Worm (Caenorhabditis elegans) whole organism, L2 larva: Measurements from ENCODE around the gene F57C2.4.

Experiments used
- ZK546.5 ChIP-seq: sonication (generic microtip); optimal IDR thresholded peaks from 2 replicates; lab custom pipeline; 2017; ENCODE audit warnings: missing biosample characterization, missing genetic modification characterization
- aly-2 ChIP-seq: fragments of 150-350 bp; optimal IDR thresholded peaks from 2 replicates; lab custom pipeline; 2014; ENCODE audit warnings: missing biosample characterization, missing genetic modification characterization
- elt-1 ChIP-seq: fragments of 150-350 bp; optimal IDR thresholded peaks from 2 replicates; lab custom pipeline; 2014; ENCODE audit warnings: missing biosample characterization, missing genetic modification characterization
- elt-3 ChIP-seq: sonication (generic microtip); optimal IDR thresholded peaks from 2 replicates; lab custom pipeline; 2017; ENCODE audit warnings: missing biosample characterization, missing genetic modification characterization
- lsy-2 ChIP-seq, 2 experiments: fragments of 150-350 bp in 1 of 2; sonication (generic microtip) in 1 of 2; optimal IDR thresholded peaks; 2 replicates each; lab custom pipeline; 2014 to 2017; ENCODE audit warnings: missing biosample characterization in 2 of 2, missing genetic modification characterization in 2 of 2
- mab-5 ChIP-seq: fragments of 150-350 bp; optimal IDR thresholded peaks from 2 replicates; lab custom pipeline; 2014; ENCODE audit warnings: missing biosample characterization, missing genetic modification characterization
- mdl-1 ChIP-seq, 2 experiments: fragments of 150-350 bp in 1 of 2; sonication (generic microtip) in 1 of 2; optimal IDR thresholded peaks; 2 replicates each; lab custom pipeline; 2017; ENCODE audit warnings: missing biosample characterization in 2 of 2, missing genetic modification characterization in 2 of 2
- nhr-25 ChIP-seq: fragments of 150-350 bp; sonication (generic microtip); optimal IDR thresholded peaks from 3 replicates; lab custom pipeline; 2014; ENCODE audit warnings: missing biosample characterization, missing genetic modification characterization
- nhr-77 ChIP-seq: fragments of 150-350 bp; optimal IDR thresholded peaks from 2 replicates; lab custom pipeline; 2014; ENCODE audit warnings: missing biosample characterization, missing genetic modification characterization
- skn-1 ChIP-seq: sonication (generic microtip); optimal IDR thresholded peaks from 2 replicates; lab custom pipeline; 2017; ENCODE audit warnings: missing biosample characterization, missing genetic modification characterization
- snpc-4 ChIP-seq: fragments of 150-350 bp; optimal IDR thresholded peaks from 2 replicates; lab custom pipeline; 2014; ENCODE audit warnings: missing biosample characterization, missing genetic modification characterization
- unc-62 ChIP-seq: fragments of 150-350 bp; optimal IDR thresholded peaks from 2 replicates; lab custom pipeline; 2014; ENCODE audit warnings: missing biosample characterization, missing genetic modification reagents, missing genetic modification characterization
- zag-1 ChIP-seq: fragments of 150-350 bp; optimal IDR thresholded peaks from 2 replicates; lab custom pipeline; 2014; ENCODE audit warnings: missing biosample characterization, missing genetic modification characterization
- ztf-4 ChIP-seq: fragments of 150-350 bp; optimal IDR thresholded peaks from 2 replicates; lab custom pipeline; 2014; ENCODE audit warnings: missing biosample characterization, missing genetic modification characterization

ce11 chrII:14501447-14501846 lies 23.7 kb upstream of the F57C2.4 start, which contains the start of gene K10H10.5:
- TF ChIP-seq skn-1 (no peak), elt-3 (tag; lab: Kevin White, UChicago) (no peak), aly-2 (tag; lab: Kevin White, UChicago) (no peak), ZK546.5 (tag; lab: Kevin White, UChicago) (no peak), lsy-2 (tag; optimal IDR thresholded peaks at IDR 0.05; lab: Kevin White, UChicago) (no peak), mab-5 (tag; lab: Kevin White, UChicago) (no peak), zag-1 (no peak), elt-1 (tag; lab: Kevin White, UChicago) (no peak), unc-62 (GFP tag; lab: Kevin White, UChicago) (no peak), mdl-1 (tag; optimal IDR thresholded peaks at IDR 0.05; lab: Kevin White, UChicago) (no peak), snpc-4 (tag; lab: Kevin White, UChicago) (no peak), nhr-25 (tag; lab: Kevin White, UChicago) (no peak), nhr-77 (tag; lab: Kevin White, UChicago) (no peak), ztf-4 (tag; lab: Kevin White, UChicago) (no peak)
